Worm (Caenorhabditis elegans) whole organism, L3 larva: Measurements from ENCODE around the gene glb-33.

ENCODE experiments used
- ceh-16 ChIP-seq: sonication (generic microtip); optimal IDR thresholded peaks from 2 replicates; lab custom pipeline; 2017; ENCODE audit warnings: missing biosample characterization, missing genetic modification characterization
- lin-15B ChIP-seq: fragments of 150-350 bp; optimal IDR thresholded peaks from 2 replicates; lab custom pipeline; 2014; ENCODE audit warnings: missing biosample characterization, missing genetic modification characterization
- nhr-12 ChIP-seq: fragments of 150-350 bp; optimal IDR thresholded peaks from 2 replicates; lab custom pipeline; 2014; ENCODE audit warnings: missing biosample characterization, missing genetic modification characterization
- sea-2 ChIP-seq: fragments of 150-350 bp; sonication (generic microtip); optimal IDR thresholded peaks from 4 replicates; lab custom pipeline; 2014; ENCODE audit warnings: missing biosample characterization, missing genetic modification reagents, missing genetic modification characterization
- tbx-2 ChIP-seq: sonication (generic microtip); optimal IDR thresholded peaks from 2 replicates; lab custom pipeline; 2016; ENCODE audit warnings: mild to moderate bottlenecking, missing genetic modification characterization, missing compliant biosample characterization

The glb-33 gene

ce11 chrV:1392900-1393299 is 41.0 kb downstream of the glb-33 start, which contains the start of gene Y75B7AR.1:
Y75B7AR.1 (minus strand) TSS chrV:1393000.
- TF ChIP-seq ceh-16 (tag; lab: Kevin White, UChicago): no peak
- TF ChIP-seq nhr-12 (tag; lab: Kevin White, UChicago): no peak
- TF ChIP-seq sea-2: no peak
- TF ChIP-seq lin-15B (tag; lab: Kevin White, UChicago): no peak
- no peak for TF ChIP-seq tbx-2 (tag; lab: Kevin White, UChicago)
